Worm (Caenorhabditis elegans): ENCODE results near the gene W02B12.16.
"Not testable (repeated sequence)": the region's sequence is repeated elsewhere in the genome, so short reads cannot be mapped to it uniquely, and the experiment has no call there.

Gene W02B12.16

ce11 chrII:11443862-11444261 is 32.4 kb downstream of the W02B12.16 start, which contains the start of gene adbp-1:
adbp-1 (plus strand) TSS chrII:11444162.
- TF ChIP-seq nhr-12 (tag; optimal IDR thresholded peaks at IDR 0.05), result no peak
- no peak for TF ChIP-seq ztf-11 (tag; optimal IDR thresholded peaks at IDR 0.05)
- TF ChIP-seq hpl-2 (GFP tag; optimal IDR thresholded peaks at IDR 0.05), result no peak
- TF ChIP-seq nhr-77 (tag; optimal IDR thresholded peaks at IDR 0.05), result no peak
- TF ChIP-seq unc-130 (tag; optimal IDR thresholded peaks at IDR 0.05), result no peak
- TF ChIP-seq isw-1 (GFP tag; IDR thresholded peaks at IDR 0.05), result no peak
- no peak for TF ChIP-seq fkh-8 (tag; optimal IDR thresholded peaks at IDR 0.05)
- TF ChIP-seq lin-13 (GFP tag; optimal IDR thresholded peaks at IDR 0.05), result no peak
- TF ChIP-seq ceh-90 (tag; optimal IDR thresholded peaks at IDR 0.05), result no peak
- TF ChIP-seq blmp-1 (tag; optimal IDR thresholded peaks at IDR 0.05), result no peak
- no peak for TF ChIP-seq hlh-17 (GFP tag; optimal IDR thresholded peaks at IDR 0.05; ENCODE audit: borderline replicate concordance)
- TF ChIP-seq pag-3 (tag; optimal IDR thresholded peaks at IDR 0.05; ENCODE audit: borderline replicate concordance, insufficient read depth), result no peak
- no peak for TF ChIP-seq mdl-1 (tag; optimal IDR thresholded peaks at IDR 0.05)
- no peak for TF ChIP-seq nhr-28 (tag; optimal IDR thresholded peaks at IDR 0.05)
- TF ChIP-seq aly-2 (tag; optimal IDR thresholded peaks at IDR 0.05), result no peak
- no peak for TF ChIP-seq ces-1 (GFP tag; optimal IDR thresholded peaks at IDR 0.05)
- TF ChIP-seq ets-5 (GFP tag; IDR thresholded peaks at IDR 0.05), result no peak
- TF ChIP-seq fos-1 (tag; optimal IDR thresholded peaks at IDR 0.05), result no peak

DNA sequence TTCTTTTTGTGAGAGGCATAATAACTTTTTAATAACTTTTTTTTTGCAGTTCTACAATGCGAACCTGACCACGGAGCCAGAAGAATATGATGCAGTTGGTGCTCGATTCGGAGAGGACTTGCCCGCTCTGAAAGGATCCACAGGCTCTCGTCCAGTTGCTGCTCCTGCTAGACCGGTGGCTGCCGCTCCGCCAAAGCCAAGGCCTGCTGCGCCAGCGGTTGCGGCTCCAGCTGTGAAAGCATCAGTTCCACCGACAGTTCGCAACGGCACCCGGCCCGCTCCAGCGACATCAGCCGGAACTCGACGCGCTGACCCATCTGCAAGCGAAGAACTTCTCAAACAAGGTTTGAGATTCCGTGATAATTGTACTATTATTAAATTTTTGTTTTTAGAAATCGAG is 33.2 kb downstream of the W02B12.16 start:
- peak; percentile 28 for TF ChIP-seq ceh-8 (GFP tag; optimal IDR thresholded peaks at IDR 0.05)
- TF ChIP-seq nhr-19 (GFP tag; conservative IDR thresholded peaks at IDR 0.05), result no peak

- not testable (repeated sequence) for TF ChIP-seq pag-3 (tag; optimal IDR thresholded peaks at IDR 0.05; ENCODE audit: borderline replicate concordance, insufficient read depth); nhr-19 (GFP tag; conservative IDR thresholded peaks at IDR 0.05); unc-86 (tag; optimal IDR thresholded peaks at IDR 0.05)
These were observed 33.9 kb downstream of the W02B12.16 start, which contains the start of gene ebp-2 for ce11 chrII:11442425-11442824. ebp-2 (plus strand) TSS chrII:11442725.

DNA sequence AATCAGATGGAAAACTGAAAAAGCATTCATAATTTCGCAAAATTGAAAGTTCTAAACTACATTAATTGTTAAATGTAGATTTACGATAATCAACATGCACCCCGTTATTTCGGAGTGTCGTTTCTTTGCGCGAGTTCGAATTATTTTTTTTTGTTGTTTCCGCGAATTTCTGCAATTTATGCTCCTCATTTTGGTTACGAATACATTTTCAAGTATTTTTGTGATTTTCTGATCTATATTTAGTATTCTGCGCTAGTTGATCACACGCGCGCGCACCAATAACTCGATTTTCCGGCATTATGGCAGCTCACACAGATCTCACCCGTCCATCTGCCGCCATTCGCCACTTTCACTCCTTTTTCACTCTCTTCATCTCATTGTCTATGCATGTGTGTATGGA is 36.0 kb downstream of the W02B12.16 start, which contains the start of gene VW02B12L.2:
VW02B12L.2 (minus strand) TSS at position 65 of the 400 bp plus-strand sequence.
- TF ChIP-seq snpc-4 (tag; optimal IDR thresholded peaks at IDR 0.05) (peak; percentile 7), F16B12.6 (tag; optimal IDR thresholded peaks at IDR 0.05) (no peak), rnt-1 (tag; optimal IDR thresholded peaks at IDR 0.05) (peak; percentile 38), efl-1 (optimal IDR thresholded peaks at IDR 0.05) (peak; percentile 43 to 91), efl-1 (GFP tag; optimal IDR thresholded peaks at IDR 0.05 in 1 of 2) (peak; percentile 90 to 99), ceh-82 (tag; optimal IDR thresholded peaks at IDR 0.05) (peak in 2 of 3 experiments; percentile 4 to 48), dpl-1 (GFP tag; optimal IDR thresholded peaks at IDR 0.05) (peak; percentile 80 to 90 (median 89)), nhr-71 (tag; optimal IDR thresholded peaks at IDR 0.05) (peak; percentile 59), C16A3.4 (tag; optimal IDR thresholded peaks at IDR 0.05) (peak; percentile 54), lsy-2 (tag; optimal IDR thresholded peaks at IDR 0.05) (peak; percentile 53 to 85), nhr-47 (tag; optimal IDR thresholded peaks at IDR 0.05) (no peak), nhr-237 (tag; optimal IDR thresholded peaks at IDR 0.05) (no peak), vab-15 (tag; optimal IDR thresholded peaks at IDR 0.05) (peak; percentile 74), nhr-12 (tag; optimal IDR thresholded peaks at IDR 0.05) (no peak), fkh-10 (GFP tag; optimal IDR thresholded peaks at IDR 0.05) (no peak), nhr-77 (tag; optimal IDR thresholded peaks at IDR 0.05) (peak; percentile 23), snu-23 (GFP tag; optimal IDR thresholded peaks at IDR 0.05) (peak; percentile 57), skn-1 (tag; optimal IDR thresholded peaks at IDR 0.05) (peak; percentile 58), lin-14 (GFP tag; optimal IDR thresholded peaks at IDR 0.05) (peak; percentile 61), C04F5.9 (tag; optimal IDR thresholded peaks at IDR 0.05) (no peak), dsc-1 (tag; optimal IDR thresholded peaks at IDR 0.05) (peak; percentile 18), lin-39 (tag; optimal IDR thresholded peaks at IDR 0.05) (peak; percentile 10), nhr-20 (tag; optimal IDR thresholded peaks at IDR 0.05) (peak; percentile 52), lin-15B (tag; optimal IDR thresholded peaks at IDR 0.05) (peak; percentile 45), mdl-1 (tag; optimal IDR thresholded peaks at IDR 0.05) (no peak), fkh-8 (tag; optimal IDR thresholded peaks at IDR 0.05) (peak; percentile 4), blmp-1 (tag; optimal IDR thresholded peaks at IDR 0.05) (peak; percentile 71), lin-35 (GFP tag; optimal IDR thresholded peaks at IDR 0.05) (peak; percentile 89 to 96), hlh-4 (tag; optimal IDR thresholded peaks at IDR 0.05) (no peak), swsn-7 (tag; optimal IDR thresholded peaks at IDR 0.05) (peak; percentile 28), xbp-1 (tag; optimal IDR thresholded peaks at IDR 0.05) (peak; percentile 25), fos-1 (tag; optimal IDR thresholded peaks at IDR 0.05) (no peak)
